Worm (Caenorhabditis elegans) whole organism, mixed stage, embryonic: ENCODE data around the gene Y56A3A.2.

Experiments
- M03D4.4 ChIP-seq: sonication (generic microtip); optimal IDR thresholded peaks from 2 replicates; lab custom pipeline; 2017; ENCODE audit warnings: mild to moderate bottlenecking, missing genetic modification characterization, missing compliant biosample characterization
- bed-3 ChIP-seq: fragments of 200-800 bp; sonication (Bioruptor generic); optimal IDR thresholded peaks from 3 replicates; lab custom pipeline; 2018; ENCODE audit warnings: mild to moderate bottlenecking, missing genetic modification characterization, moderate library complexity, missing compliant biosample characterization
- blmp-1 ChIP-seq: fragments of 150-350 bp; optimal IDR thresholded peaks from 2 replicates; lab custom pipeline; 2014; ENCODE audit warnings: missing biosample characterization, missing genetic modification characterization
- ceh-39 ChIP-seq: fragments of 150-350 bp; optimal IDR thresholded peaks from 2 replicates; lab custom pipeline; 2014; ENCODE audit warnings: missing biosample characterization, missing genetic modification characterization
- ceh-43 ChIP-seq: fragments of 200-800 bp; sonication (Bioruptor generic); optimal IDR thresholded peaks from 2 replicates; lab custom pipeline; 2018; ENCODE audit warnings: mild to moderate bottlenecking, missing genetic modification characterization, moderate library complexity, missing compliant biosample characterization
- ceh-83 ChIP-seq: fragments of 200-800 bp; sonication (Bioruptor generic); optimal IDR thresholded peaks from 2 replicates; lab custom pipeline; 2018; ENCODE audit warnings: mild to moderate bottlenecking, missing genetic modification characterization, missing compliant biosample characterization
- ces-1 ChIP-seq: fragments of 150-350 bp; optimal IDR thresholded peaks from 2 replicates; lab custom pipeline; 2014; ENCODE audit warnings: missing biosample characterization, missing genetic modification reagents, missing genetic modification characterization
- cnd-1 ChIP-seq: fragments of 200-800 bp; sonication (Bioruptor generic); optimal IDR thresholded peaks from 2 replicates; lab custom pipeline; 2018; ENCODE audit warnings: mild to moderate bottlenecking, missing genetic modification characterization, missing compliant biosample characterization
- drap-1 ChIP-seq: fragments of 200-800 bp; sonication (Bioruptor generic); optimal IDR thresholded peaks from 3 replicates; lab custom pipeline; 2018; ENCODE audit warnings: mild to moderate bottlenecking, missing genetic modification characterization, missing compliant biosample characterization
- elt-1 ChIP-seq: sonication (generic microtip); optimal IDR thresholded peaks from 2 replicates; lab custom pipeline; 2017; ENCODE audit warnings: missing genetic modification characterization, mild to moderate bottlenecking, missing compliant biosample characterization, antibody characterized with exemption, moderate library complexity, borderline replicate concordance; ENCODE audit not compliant: insufficient read depth
- elt-3 ChIP-seq: fragments of 150-350 bp; optimal IDR thresholded peaks from 2 replicates; lab custom pipeline; 2014; ENCODE audit warnings: missing biosample characterization, missing genetic modification characterization
- flh-1 ChIP-seq: fragments of 200-800 bp; sonication (Bioruptor generic); optimal IDR thresholded peaks from 2 replicates; lab custom pipeline; 2018; ENCODE audit warnings: mild to moderate bottlenecking, missing genetic modification characterization, moderate library complexity, missing compliant biosample characterization
- ham-2 ChIP-seq: fragments of 200-800 bp; sonication (Bioruptor generic); optimal IDR thresholded peaks from 2 replicates; lab custom pipeline; 2018; ENCODE audit warnings: mild to moderate bottlenecking, missing genetic modification characterization, missing compliant biosample characterization
- hlh-1 ChIP-seq: fragments of 150-350 bp; optimal IDR thresholded peaks from 2 replicates; lab custom pipeline; 2014; ENCODE audit warnings: missing biosample characterization, missing genetic modification reagents, missing genetic modification characterization
- lin-13 ChIP-seq: fragments of 150-350 bp; optimal IDR thresholded peaks from 2 replicates; lab custom pipeline; 2014; ENCODE audit warnings: missing biosample characterization, missing genetic modification characterization
- lin-32 ChIP-seq: fragments of 200-800 bp; sonication (Bioruptor generic); optimal IDR thresholded peaks from 2 replicates; lab custom pipeline; 2018; ENCODE audit warnings: mild to moderate bottlenecking, missing genetic modification characterization, missing compliant biosample characterization
- lsy-2 ChIP-seq: fragments of 150-350 bp; optimal IDR thresholded peaks from 2 replicates; lab custom pipeline; 2014; ENCODE audit warnings: missing biosample characterization, missing genetic modification characterization
- mab-5 ChIP-seq: fragments of 150-350 bp; optimal IDR thresholded peaks from 2 replicates; lab custom pipeline; 2014; ENCODE audit warnings: missing biosample characterization, missing genetic modification characterization
- mep-1 ChIP-seq: fragments of 150-350 bp; optimal IDR thresholded peaks from 2 replicates; lab custom pipeline; 2017; ENCODE audit warnings: missing biosample characterization, missing genetic modification reagents, missing genetic modification characterization, inconsistent platforms
- mls-2 ChIP-seq: sonication (generic microtip); optimal IDR thresholded peaks from 2 replicates; lab custom pipeline; 2016; ENCODE audit warnings: mild to moderate bottlenecking, missing genetic modification characterization, moderate library complexity, missing compliant biosample characterization
- nhr-12 ChIP-seq: fragments of 150-350 bp; optimal IDR thresholded peaks from 2 replicates; lab custom pipeline; 2014; ENCODE audit warnings: missing biosample characterization, missing genetic modification characterization
- nhr-2 ChIP-seq: fragments of 150-350 bp; optimal IDR thresholded peaks from 2 replicates; lab custom pipeline; 2014; ENCODE audit warnings: missing biosample characterization, missing genetic modification characterization
- nhr-237 ChIP-seq: fragments of 150-350 bp; optimal IDR thresholded peaks from 2 replicates; lab custom pipeline; 2014; ENCODE audit warnings: missing biosample characterization, missing genetic modification characterization
- nhr-28 ChIP-seq: fragments of 150-350 bp; optimal IDR thresholded peaks from 2 replicates; lab custom pipeline; 2014; ENCODE audit warnings: missing biosample characterization, missing genetic modification characterization
- nhr-76 ChIP-seq: sonication (generic microtip); optimal IDR thresholded peaks from 2 replicates; lab custom pipeline; 2017; ENCODE audit warnings: missing biosample characterization, missing genetic modification characterization
- pha-4 ChIP-seq: fragments of 150-350 bp; optimal IDR thresholded peaks from 2 replicates; lab custom pipeline; 2018; ENCODE audit warnings: missing biosample characterization, missing genetic modification reagents, missing genetic modification characterization
- sem-2 ChIP-seq: fragments of 200-800 bp; sonication (Bioruptor generic); optimal IDR thresholded peaks from 2 replicates; lab custom pipeline; 2018; ENCODE audit warnings: mild to moderate bottlenecking, missing genetic modification characterization, missing compliant biosample characterization
- snpc-4 ChIP-seq: fragments of 150-350 bp; optimal IDR thresholded peaks from 2 replicates; lab custom pipeline; 2014; ENCODE audit warnings: missing biosample characterization, missing genetic modification characterization
- sptf-1 ChIP-seq: sonication (generic microtip); optimal IDR thresholded peaks from 2 replicates; lab custom pipeline; 2017; ENCODE audit warnings: mild to moderate bottlenecking, missing genetic modification characterization, moderate library complexity, missing compliant biosample characterization
- tbx-8 ChIP-seq: fragments of 200-800 bp; sonication (Bioruptor generic); optimal IDR thresholded peaks from 2 replicates; lab custom pipeline; 2018; ENCODE audit warnings: mild to moderate bottlenecking, missing genetic modification characterization, moderate library complexity, missing compliant biosample characterization
- unc-120 ChIP-seq: sonication (generic microtip); optimal IDR thresholded peaks from 2 replicates; lab custom pipeline; 2017; ENCODE audit warnings: missing genetic modification characterization, missing compliant biosample characterization; ENCODE audit not compliant: poor library complexity, severe bottlenecking
- unc-39 ChIP-seq: fragments of 150-350 bp; optimal IDR thresholded peaks from 2 replicates; lab custom pipeline; 2014; ENCODE audit warnings: missing biosample characterization, missing genetic modification characterization
- unc-62 ChIP-seq: fragments of 150-350 bp; optimal IDR thresholded peaks from 2 replicates; lab custom pipeline; 2014; ENCODE audit warnings: missing biosample characterization, missing genetic modification reagents, missing genetic modification characterization
- zip-8 ChIP-seq: fragments of 150-350 bp; optimal IDR thresholded peaks from 2 replicates; lab custom pipeline; 2014; ENCODE audit warnings: missing biosample characterization, missing genetic modification characterization
- ztf-11 ChIP-seq: fragments of 150-350 bp; optimal IDR thresholded peaks from 2 replicates; lab custom pipeline; 2014; ENCODE audit warnings: missing biosample characterization, missing genetic modification characterization

Gene Y56A3A.2

ce11 chrIII:11824088-11824487 is 38.0 kb downstream of the Y56A3A.2 start:
- TF ChIP-seq M03D4.4 (tag; lab: Kevin White, UChicago) = no peak
- TF ChIP-seq cnd-1 (tag; lab: Kevin White, UChicago) = no peak
- no peak for TF ChIP-seq ceh-43 (GFP tag; lab: Kevin White, UChicago)
- TF ChIP-seq, all 35 proteins: peak for 0

- no peak for TF ChIP-seq blmp-1 (tag; lab: Kevin White, UChicago)
- TF ChIP-seq snpc-4 = no peak
- TF ChIP-seq nhr-76 (tag; lab: Kevin White, UChicago) = no peak
- no peak for TF ChIP-seq elt-3 (tag; lab: Kevin White, UChicago)
- TF ChIP-seq unc-120 (tag; lab: Kevin White, UChicago) = peak; percentile 63
- no peak for TF ChIP-seq mab-5 (tag; lab: Kevin White, UChicago)
- no peak for TF ChIP-seq zip-8 (tag; lab: Kevin White, UChicago)
- no peak for TF ChIP-seq lin-32 (GFP tag; lab: Kevin White, UChicago)
- peak; percentile 46 for TF ChIP-seq nhr-237 (tag; lab: Kevin White, UChicago)
- no peak for TF ChIP-seq elt-1 (tag; lab: Kevin White, UChicago)
- no peak for TF ChIP-seq bed-3
- TF ChIP-seq hlh-1 (tag; lab: Kevin White, UChicago) = peak; percentile 94
- TF ChIP-seq ham-2 (GFP tag; lab: Kevin White, UChicago) = no peak
- TF ChIP-seq mls-2 (tag; lab: Kevin White, UChicago) = peak; percentile 7
- TF ChIP-seq sptf-1 = peak; percentile 21
- peak; percentile 11 for TF ChIP-seq unc-62 (GFP tag; lab: Kevin White, UChicago)
- peak; percentile 8 for TF ChIP-seq ceh-43 (GFP tag; lab: Kevin White, UChicago)
- peak; percentile 10 for TF ChIP-seq M03D4.4 (tag; lab: Kevin White, UChicago)
- no peak for TF ChIP-seq tbx-8 (GFP tag; lab: Kevin White, UChicago)
- no peak for TF ChIP-seq cnd-1 (tag; lab: Kevin White, UChicago)
- no peak for TF ChIP-seq ceh-83
- TF ChIP-seq mep-1 (tag; lab: Kevin White, UChicago) = peak; percentile 74
- TF ChIP-seq nhr-28 = no peak
- no peak for TF ChIP-seq drap-1
- no peak for TF ChIP-seq ztf-11 (tag; lab: Kevin White, UChicago)
- TF ChIP-seq nhr-12 (tag; lab: Kevin White, UChicago) = no peak
- no peak for TF ChIP-seq unc-39 (tag; lab: Kevin White, UChicago)
- no peak for TF ChIP-seq nhr-2 (tag; lab: Kevin White, UChicago)
- peak; percentile 78 for TF ChIP-seq pha-4 (tag; lab: Kevin White, UChicago)
- peak; percentile 74 for TF ChIP-seq lin-13 (tag; lab: Kevin White, UChicago)
- no peak for TF ChIP-seq sem-2 (GFP tag; lab: Kevin White, UChicago)
- TF ChIP-seq lsy-2 = peak; percentile 95
- no peak for TF ChIP-seq flh-1 (GFP tag; lab: Kevin White, UChicago)
- peak; percentile 1 for TF ChIP-seq ceh-39 (tag; lab: Kevin White, UChicago)
- peak; percentile 13 for TF ChIP-seq ces-1 (GFP tag; lab: Kevin White, UChicago)
Observed at ce11 chrIII:11823260-11823659, 38.8 kb downstream of the Y56A3A.2 start, which contains the start of gene C18D11.3. TSS of gene C18D11.3 (plus strand) at chrIII:11823448.

ce11 chrIII:11822407-11822806 is 39.6 kb downstream of the Y56A3A.2 start, which contains the start of gene maa-1:
TSS of gene maa-1 (minus strand) at chrIII:11822526.
- no peak for TF ChIP-seq nhr-28
- no peak for TF ChIP-seq ceh-39 (tag; lab: Kevin White, UChicago)
- TF ChIP-seq drap-1 = no peak
- TF ChIP-seq mls-2 (tag; lab: Kevin White, UChicago) = no peak
- no peak for TF ChIP-seq unc-39 (tag; lab: Kevin White, UChicago)
- no peak for TF ChIP-seq zip-8 (tag; lab: Kevin White, UChicago)
- TF ChIP-seq nhr-12 (tag; lab: Kevin White, UChicago) = no peak
- TF ChIP-seq ceh-83 = no peak
- TF ChIP-seq cnd-1 (tag; lab: Kevin White, UChicago) = no peak
- TF ChIP-seq tbx-8 (GFP tag; lab: Kevin White, UChicago) = no peak
- no peak for TF ChIP-seq ceh-43 (GFP tag; lab: Kevin White, UChicago)
- TF ChIP-seq M03D4.4 (tag; lab: Kevin White, UChicago) = no peak
- TF ChIP-seq ces-1 (GFP tag; lab: Kevin White, UChicago) = no peak
- no peak for TF ChIP-seq lin-32 (GFP tag; lab: Kevin White, UChicago)
- TF ChIP-seq ham-2 (GFP tag; lab: Kevin White, UChicago) = no peak
- no peak for TF ChIP-seq flh-1 (GFP tag; lab: Kevin White, UChicago)
- TF ChIP-seq nhr-237 (tag; lab: Kevin White, UChicago) = no peak
- no peak for TF ChIP-seq sem-2 (GFP tag; lab: Kevin White, UChicago)
